Fruit fly (Drosophila melanogaster): ENCODE results near the gene CG13124.

Gene CG13124

dm6 chr2L:9862964-9863363 is 45.5 kb downstream of the CG13124 start:
- TF ChIP-seq CG32264 (GFP tag; optimal IDR thresholded peaks at IDR 0.05) (no peak), psq (GFP tag; optimal IDR thresholded peaks at IDR 0.05) (no peak), Vsx2 (GFP tag; optimal IDR thresholded peaks at IDR 0.05; ENCODE audit: partially characterized antibody) (no peak), Dfd (GFP tag; optimal IDR thresholded peaks at IDR 0.05) (no peak), Myc (optimal IDR thresholded peaks at IDR 0.05) (no peak), Rel (GFP tag; optimal IDR thresholded peaks at IDR 0.05) (no peak), Rel (tag; optimal IDR thresholded peaks at IDR 0.05) (no peak), N (GFP tag; optimal IDR thresholded peaks at IDR 0.05) (no peak), GATAd (GFP tag; optimal IDR thresholded peaks at IDR 0.05) (no peak), usp (GFP tag; optimal IDR thresholded peaks at IDR 0.05) (no peak), h (GFP tag; optimal IDR thresholded peaks at IDR 0.05) (no peak), foxo (GFP tag; optimal IDR thresholded peaks at IDR 0.05) (no peak), Abd-B (GFP tag; optimal IDR thresholded peaks at IDR 0.05) (no peak), lola (GFP tag; optimal IDR thresholded peaks at IDR 0.05) (no peak), brk (GFP tag; optimal IDR thresholded peaks at IDR 0.05) (no peak), dl (GFP tag; optimal IDR thresholded peaks at IDR 0.05; ENCODE audit: insufficient read depth in 1 of 2, partially characterized antibody in 2 of 2) (no peak), sage (GFP tag; optimal IDR thresholded peaks at IDR 0.05) (no peak), Hr83 (GFP tag; optimal IDR thresholded peaks at IDR 0.05; ENCODE audit: poor library complexity, severe bottlenecking) (no peak), ey (GFP tag; optimal IDR thresholded peaks at IDR 0.05) (no peak), Dif (GFP tag; optimal IDR thresholded peaks at IDR 0.05; ENCODE audit: partially characterized antibody) (no peak), Mio (GFP tag; optimal IDR thresholded peaks at IDR 0.05) (no peak)
